Worm (Caenorhabditis elegans) whole organism, dauer: ENCODE results near the gene trx-2.
"Not testable (repeated sequence)": the region's sequence is repeated elsewhere in the genome, so short reads cannot be mapped to it uniquely, and the experiment has no call there.

Experiments used
- unc-62 ChIP-seq: sonication (generic microtip); optimal IDR thresholded peaks from 2 replicates; lab custom pipeline; 2017; ENCODE audit warnings: missing biosample characterization, missing genetic modification reagents, missing genetic modification characterization

trx-2 gene

ce11 chrV:10307283-10307682, 7.2 kb upstream of the trx-2 start, which contains the start of gene che-12:
Gene che-12, minus strand, starts transcription at chrV:10307383.
- TF ChIP-seq unc-62 (GFP tag; lab: Kevin White, UChicago): no peak

- no peak for TF ChIP-seq unc-62 (GFP tag; lab: Kevin White, UChicago)
These were observed 518 bp upstream of the trx-2 start, which contains the start of gene gcy-6 for ce11 chrV:10313953-10314352. Gene gcy-6, minus strand, starts transcription at chrV:10314053.

ce11 chrV:10317294-10317693, 2.8 kb downstream of the trx-2 start, which contains the start of gene asps-1:
Gene asps-1, minus strand, starts transcription at chrV:10317394.
- TF ChIP-seq unc-62 (GFP tag; lab: Kevin White, UChicago): no peak

- no peak for TF ChIP-seq unc-62 (GFP tag; lab: Kevin White, UChicago)
These were observed 5.0 kb downstream of the trx-2 start, which contains the start of gene B0024.11 for ce11 chrV:10319434-10319833. Gene B0024.11, minus strand, starts transcription at chrV:10319534.

- no peak for TF ChIP-seq unc-62 (GFP tag; lab: Kevin White, UChicago)
These were observed 5.8 kb downstream of the trx-2 start, which contains the start of the genes gna-1 and B0024.13 for ce11 chrV:10320101-10320761. Gene gna-1, minus strand, starts transcription at chrV:10320151. Gene B0024.13, plus strand, starts transcription at chrV:10320711.

- TF ChIP-seq unc-62 (GFP tag; lab: Kevin White, UChicago): no peak
These were observed 9.1 kb downstream of the trx-2 start for ce11 chrV:10323537-10323936.

ce11 chrV:10328080-10328479, 13.6 kb downstream of the trx-2 start:
- TF ChIP-seq unc-62 (GFP tag; lab: Kevin White, UChicago): no peak

ce11 chrV:10332012-10332411, 17.5 kb downstream of the trx-2 start, which contains the start of gene crm-1:
Gene crm-1, minus strand, starts transcription at chrV:10332112.
- no peak for TF ChIP-seq unc-62 (GFP tag; lab: Kevin White, UChicago)

- no peak for TF ChIP-seq unc-62 (GFP tag; lab: Kevin White, UChicago)
These were observed 19.4 kb downstream of the trx-2 start for ce11 chrV:10333843-10334242.

- no peak for TF ChIP-seq unc-62 (GFP tag; lab: Kevin White, UChicago)
These were observed 24.0 kb downstream of the trx-2 start, which contains the start of gene arx-2 for ce11 chrV:10338305-10338992. Gene arx-2, minus strand, starts transcription at chrV:10338355.

ce11 chrV:10339200-10339599, 24.7 kb downstream of the trx-2 start, which contains the start of gene K07C5.2:
Gene K07C5.2, plus strand, starts transcription at chrV:10339500.
- TF ChIP-seq unc-62 (GFP tag; lab: Kevin White, UChicago): no peak

- TF ChIP-seq unc-62 (GFP tag; lab: Kevin White, UChicago): not testable (repeated sequence)
These were observed 27.4 kb downstream of the trx-2 start, which contains the start of gene K07C5.13 for ce11 chrV:10341905-10342328. Gene K07C5.13, plus strand, starts transcription at chrV:10342055.

- TF ChIP-seq unc-62 (GFP tag; lab: Kevin White, UChicago): no peak
These were observed 28.4 kb downstream of the trx-2 start, which contains the start of gene K07C5.3 for ce11 chrV:10342904-10343303. Gene K07C5.3, plus strand, starts transcription at chrV:10343032.

- TF ChIP-seq unc-62 (GFP tag; lab: Kevin White, UChicago): no peak
These were observed 35.6 kb downstream of the trx-2 start, which contains the start of gene K07C5.9 for ce11 chrV:10350054-10350453. Gene K07C5.9, minus strand, starts transcription at chrV:10350154.

ce11 chrV:10352928-10353427, 38.5 kb downstream of the trx-2 start, which contains the start of gene nol-56:
Gene nol-56, minus strand, starts transcription at chrV:10352978.
- no peak for TF ChIP-seq unc-62 (GFP tag; lab: Kevin White, UChicago)
